Worm (Caenorhabditis elegans): Measurements from ENCODE around the gene F14D7.8.

ce11 chrV:14293667-14294194 lies 18.9 kb downstream of the F14D7.8 start, which contains the start of gene F14D7.2:
- no peak for TF ChIP-seq K12H6.12 (tag; optimal IDR thresholded peaks at IDR 0.05)
- TF ChIP-seq nfyb-1 (GFP tag; IDR thresholded peaks at IDR 0.05), result no peak
- no peak for TF ChIP-seq egrh-3 (GFP tag; IDR thresholded peaks at IDR 0.05)
- peak; percentile 1 for TF ChIP-seq dpl-1 (GFP tag; optimal IDR thresholded peaks at IDR 0.05)
- TF ChIP-seq ama-1 (optimal IDR thresholded peaks at IDR 0.05), result no peak
- no peak for TF ChIP-seq ama-1 (GFP tag; optimal IDR thresholded peaks at IDR 0.05)
- TF ChIP-seq nhr-80 (tag; optimal IDR thresholded peaks at IDR 0.05), result no peak
- no peak for TF ChIP-seq lag-1 (GFP tag; IDR thresholded peaks at IDR 0.05)
- TF ChIP-seq F37B4.10 (GFP tag; IDR thresholded peaks at IDR 0.05), result no peak
- no peak for TF ChIP-seq unc-62 (GFP tag; optimal IDR thresholded peaks at IDR 0.05)
- no peak for TF ChIP-seq pha-4 (tag; optimal IDR thresholded peaks at IDR 0.05)
- TF ChIP-seq Y53F4B.3 (GFP tag; IDR thresholded peaks at IDR 0.05), result no peak
- no peak for TF ChIP-seq nhr-120 (GFP tag; IDR thresholded peaks at IDR 0.05)
- peak; percentile 71 for TF ChIP-seq efl-1 (GFP tag; optimal IDR thresholded peaks at IDR 0.05)
- TF ChIP-seq lsl-1 (GFP tag; optimal IDR thresholded peaks at IDR 0.05), result no peak

Data from whole organism, young adult.